Worm (Caenorhabditis elegans) whole organism, L2 larva: ENCODE measurements around the gene gpx-7.
A peak's percentile ranks its signal among the peaks of the same experiment; 100 is the strongest.

Experiments
- C34F6.9 ChIP-seq: fragments of 150-350 bp; optimal IDR thresholded peaks from 2 replicates; lab custom pipeline; 2014; ENCODE audit warnings: missing biosample characterization, missing genetic modification characterization
- F13H6.1 ChIP-seq: sonication (generic microtip); optimal IDR thresholded peaks from 2 replicates; lab custom pipeline; 2016; ENCODE audit warnings: missing genetic modification characterization, missing compliant biosample characterization
- R02D3.7 ChIP-seq: fragments of 150-350 bp; optimal IDR thresholded peaks from 2 replicates; lab custom pipeline; 2014; ENCODE audit warnings: missing biosample characterization, missing genetic modification characterization
- Y55F3AM.14 ChIP-seq: fragments of 200-800 bp; sonication (Bioruptor generic); optimal IDR thresholded peaks from 2 replicates; lab custom pipeline; 2018; ENCODE audit warnings: mild to moderate bottlenecking, missing genetic modification characterization, missing compliant biosample characterization
- ZK546.5 ChIP-seq: sonication (generic microtip); optimal IDR thresholded peaks from 2 replicates; lab custom pipeline; 2017; ENCODE audit warnings: missing biosample characterization, missing genetic modification characterization
- ama-1 ChIP-seq: fragments of 150-350 bp; optimal IDR thresholded peaks from 2 replicates; lab custom pipeline; 2018; ENCODE audit warnings: inconsistent platforms
- blmp-1 ChIP-seq: sonication (generic microtip); optimal IDR thresholded peaks from 2 replicates; lab custom pipeline; 2017; ENCODE audit warnings: missing genetic modification characterization, mild to moderate bottlenecking, missing compliant biosample characterization, antibody characterized with exemption, moderate library complexity; ENCODE audit not compliant: insufficient read depth
- ceh-16 ChIP-seq: fragments of 150-350 bp; optimal IDR thresholded peaks from 2 replicates; lab custom pipeline; 2014; ENCODE audit warnings: missing biosample characterization, missing genetic modification characterization
- ceh-82 ChIP-seq: fragments of 150-350 bp; optimal IDR thresholded peaks from 2 replicates; lab custom pipeline; 2014; ENCODE audit warnings: missing biosample characterization, missing genetic modification characterization
- crh-2 ChIP-seq: sonication (generic microtip); optimal IDR thresholded peaks from 2 replicates; lab custom pipeline; 2017; ENCODE audit warnings: missing biosample characterization, missing genetic modification characterization
- egl-27 ChIP-seq: sonication (generic microtip); optimal IDR thresholded peaks from 3 replicates; lab custom pipeline; 2017; ENCODE audit warnings: missing biosample characterization, missing genetic modification reagents, missing genetic modification characterization
- elt-1 ChIP-seq: fragments of 150-350 bp; optimal IDR thresholded peaks from 2 replicates; lab custom pipeline; 2014; ENCODE audit warnings: missing biosample characterization, missing genetic modification characterization
- fos-1 ChIP-seq: fragments of 150-350 bp; optimal IDR thresholded peaks from 2 replicates; lab custom pipeline; 2014; ENCODE audit warnings: missing biosample characterization, missing genetic modification characterization
- gmeb-1 ChIP-seq: fragments of 150-350 bp; optimal IDR thresholded peaks from 2 replicates; lab custom pipeline; 2014; ENCODE audit warnings: missing biosample characterization, missing genetic modification characterization
- lin-13 ChIP-seq: fragments of 150-350 bp; optimal IDR thresholded peaks from 2 replicates; lab custom pipeline; 2014; ENCODE audit warnings: missing biosample characterization, missing genetic modification reagents, missing genetic modification characterization
- lin-39 ChIP-seq: fragments of 150-350 bp; optimal IDR thresholded peaks from 2 replicates; lab custom pipeline; 2014; ENCODE audit warnings: missing biosample characterization, missing genetic modification reagents, missing genetic modification characterization
- lsy-2 ChIP-seq, 2 experiments: fragments of 150-350 bp in 1 of 2; sonication (generic microtip) in 1 of 2; optimal IDR thresholded peaks; 2 replicates each; lab custom pipeline; 2014 to 2017; ENCODE audit warnings: missing biosample characterization in 2 of 2, missing genetic modification characterization in 2 of 2
- mab-5 ChIP-seq: fragments of 150-350 bp; optimal IDR thresholded peaks from 2 replicates; lab custom pipeline; 2014; ENCODE audit warnings: missing biosample characterization, missing genetic modification characterization
- mbf-1 ChIP-seq: sonication (generic microtip); optimal IDR thresholded peaks from 2 replicates; lab custom pipeline; 2017; ENCODE audit warnings: missing biosample characterization, missing genetic modification characterization
- mdl-1 ChIP-seq, 2 experiments: fragments of 150-350 bp in 1 of 2; sonication (generic microtip) in 1 of 2; optimal IDR thresholded peaks; 2 replicates each; lab custom pipeline; 2017; ENCODE audit warnings: missing biosample characterization in 2 of 2, missing genetic modification characterization in 2 of 2
- nhr-10 ChIP-seq: sonication (generic microtip); optimal IDR thresholded peaks from 2 replicates; lab custom pipeline; 2017; ENCODE audit warnings: missing biosample characterization, missing genetic modification characterization
- nhr-11 ChIP-seq: fragments of 150-350 bp; optimal IDR thresholded peaks from 2 replicates; lab custom pipeline; 2014; ENCODE audit warnings: missing biosample characterization, missing genetic modification characterization
- nhr-12 ChIP-seq: fragments of 150-350 bp; optimal IDR thresholded peaks from 2 replicates; lab custom pipeline; 2014; ENCODE audit warnings: missing biosample characterization, missing genetic modification characterization
- nhr-129 ChIP-seq: fragments of 150-350 bp; optimal IDR thresholded peaks from 2 replicates; lab custom pipeline; 2014; ENCODE audit warnings: missing biosample characterization, missing genetic modification characterization
- nhr-21 ChIP-seq: fragments of 150-350 bp; optimal IDR thresholded peaks from 2 replicates; lab custom pipeline; 2014; ENCODE audit warnings: missing biosample characterization, missing genetic modification characterization
- nhr-23 ChIP-seq: fragments of 150-350 bp; optimal IDR thresholded peaks from 2 replicates; lab custom pipeline; 2014; ENCODE audit warnings: missing biosample characterization, missing genetic modification reagents, missing genetic modification characterization
- nhr-237 ChIP-seq: fragments of 150-350 bp; optimal IDR thresholded peaks from 2 replicates; lab custom pipeline; 2014; ENCODE audit warnings: missing biosample characterization, missing genetic modification characterization
- nhr-25 ChIP-seq: fragments of 150-350 bp; sonication (generic microtip); optimal IDR thresholded peaks from 3 replicates; lab custom pipeline; 2014; ENCODE audit warnings: missing biosample characterization, missing genetic modification characterization
- nhr-6 ChIP-seq: fragments of 150-350 bp; optimal IDR thresholded peaks from 2 replicates; lab custom pipeline; 2014; ENCODE audit warnings: missing biosample characterization, missing genetic modification characterization
- nhr-77 ChIP-seq: fragments of 150-350 bp; optimal IDR thresholded peaks from 2 replicates; lab custom pipeline; 2014; ENCODE audit warnings: missing biosample characterization, missing genetic modification characterization
- skn-1 ChIP-seq: sonication (generic microtip); optimal IDR thresholded peaks from 2 replicates; lab custom pipeline; 2017; ENCODE audit warnings: missing biosample characterization, missing genetic modification characterization
- sma-3 ChIP-seq: sonication (generic microtip); optimal IDR thresholded peaks from 2 replicates; lab custom pipeline; 2016; ENCODE audit warnings: missing genetic modification reagents, missing genetic modification characterization, missing compliant biosample characterization
- sma-9 ChIP-seq, 2 experiments: fragments of 150-350 bp in 1 of 2; sonication (generic microtip) in 1 of 2; optimal IDR thresholded peaks; 2 replicates each; lab custom pipeline; 2014 to 2016; ENCODE audit warnings: missing genetic modification characterization in 2 of 2, mild to moderate bottlenecking in 1 of 2, missing biosample characterization in 1 of 2, missing compliant biosample characterization in 1 of 2, missing genetic modification reagents in 1 of 2, moderate library complexity in 1 of 2
- snpc-4 ChIP-seq: fragments of 150-350 bp; optimal IDR thresholded peaks from 2 replicates; lab custom pipeline; 2014; ENCODE audit warnings: missing biosample characterization, missing genetic modification characterization
- unc-39 ChIP-seq: fragments of 150-350 bp; optimal IDR thresholded peaks from 2 replicates; lab custom pipeline; 2014; ENCODE audit warnings: missing biosample characterization, missing genetic modification characterization
- unc-55 ChIP-seq: fragments of 150-350 bp; sonication (generic microtip); optimal IDR thresholded peaks from 3 replicates; lab custom pipeline; 2014; ENCODE audit warnings: missing biosample characterization, missing genetic modification reagents, missing genetic modification characterization
- unc-62 ChIP-seq: fragments of 150-350 bp; optimal IDR thresholded peaks from 2 replicates; lab custom pipeline; 2014; ENCODE audit warnings: missing biosample characterization, missing genetic modification reagents, missing genetic modification characterization
- zag-1 ChIP-seq: fragments of 150-350 bp; optimal IDR thresholded peaks from 2 replicates; lab custom pipeline; 2014; ENCODE audit warnings: missing biosample characterization, missing genetic modification characterization
- ztf-1 ChIP-seq: fragments of 200-800 bp; sonication (Bioruptor generic); conservative IDR thresholded peaks from 2 replicates; pipeline ENCODE4 v1.3.6; 2022; ENCODE audit warnings: missing genetic modification characterization, missing compliant biosample characterization
- ztf-11 ChIP-seq: sonication (generic microtip); optimal IDR thresholded peaks from 2 replicates; lab custom pipeline; 2017; ENCODE audit warnings: missing biosample characterization, missing genetic modification characterization
- ztf-4 ChIP-seq: fragments of 150-350 bp; optimal IDR thresholded peaks from 2 replicates; lab custom pipeline; 2014; ENCODE audit warnings: missing biosample characterization, missing genetic modification characterization

gpx-7 gene

ce11 chrX:7798248-7799020 is 1.1 kb downstream of the gpx-7 start, which contains the start of gene adm-4:
TSS of gene adm-4 (minus strand) at chrX:7798298.
- TF ChIP-seq nhr-21 (tag; lab: Kevin White, UChicago): no peak
- TF ChIP-seq sma-3 (GFP tag; lab: Kevin White, UChicago): peak; percentile 50
- no peak for TF ChIP-seq blmp-1 (tag; lab: Kevin White, UChicago)
- TF ChIP-seq ztf-1 (GFP tag; lab: Robert Waterston, UW): no peak
- no peak for TF ChIP-seq ztf-11 (tag; lab: Kevin White, UChicago)
- peak; percentile 25 for TF ChIP-seq fos-1 (tag; lab: Kevin White, UChicago)
- TF ChIP-seq crh-2 (tag; lab: Kevin White, UChicago): peak; percentile 30
- no peak for TF ChIP-seq unc-62 (GFP tag; lab: Kevin White, UChicago)
- TF ChIP-seq nhr-129: peak; percentile 35
- TF ChIP-seq nhr-10: no peak
- TF ChIP-seq nhr-25: peak; percentile 9
- no peak for TF ChIP-seq elt-1 (tag; lab: Kevin White, UChicago)
- peak; percentile 53 for TF ChIP-seq F13H6.1 (tag; lab: Kevin White, UChicago)
- TF ChIP-seq C34F6.9: peak; percentile 40
- TF ChIP-seq zag-1 (tag; lab: Kevin White, UChicago): no peak
- no peak for TF ChIP-seq ZK546.5 (tag; lab: Kevin White, UChicago)
- TF ChIP-seq lsy-2 (tag; optimal IDR thresholded peaks at IDR 0.05; lab: Kevin White, UChicago): peak in 1 of 2 experiments; percentile 59
- TF ChIP-seq sma-9 (GFP tag; optimal IDR thresholded peaks at IDR 0.05; lab: Kevin White, UChicago): peak; percentile 47
- no peak for TF ChIP-seq sma-9 (tag; optimal IDR thresholded peaks at IDR 0.05; lab: Kevin White, UChicago)

ce11 chrX:7794306-7794743 is 5.3 kb downstream of the gpx-7 start:
- TF ChIP-seq nhr-129: peak; percentile 35
- TF ChIP-seq nhr-237 (tag; lab: Kevin White, UChicago): no peak
- peak; percentile 32 for TF ChIP-seq nhr-25
- no peak for TF ChIP-seq C34F6.9
- no peak for TF ChIP-seq ama-1 (lab: Kevin White, UChicago)
- no peak for TF ChIP-seq ztf-1 (GFP tag; lab: Robert Waterston, UW)
- peak; percentile 63 for TF ChIP-seq nhr-21 (tag; lab: Kevin White, UChicago)
- no peak for TF ChIP-seq snpc-4
- peak; percentile 12 for TF ChIP-seq fos-1 (tag; lab: Kevin White, UChicago)
- TF ChIP-seq blmp-1 (tag; lab: Kevin White, UChicago): peak; percentile 44
- TF ChIP-seq sma-9 (GFP tag; optimal IDR thresholded peaks at IDR 0.05; lab: Kevin White, UChicago): peak; percentile 57
- TF ChIP-seq sma-9 (tag; optimal IDR thresholded peaks at IDR 0.05; lab: Kevin White, UChicago): no peak
- peak in 1 of 2 experiments; percentile 47 for TF ChIP-seq lsy-2 (tag; optimal IDR thresholded peaks at IDR 0.05; lab: Kevin White, UChicago)
- peak; percentile 32 for TF ChIP-seq crh-2 (tag; lab: Kevin White, UChicago)
- peak; percentile 6 for TF ChIP-seq unc-55 (GFP tag; lab: Kevin White, UChicago)
- peak; percentile 59 for TF ChIP-seq sma-3 (GFP tag; lab: Kevin White, UChicago)
- TF ChIP-seq nhr-11 (tag; lab: Kevin White, UChicago): peak; percentile 18
- peak; percentile 4 for TF ChIP-seq lin-13 (GFP tag; lab: Kevin White, UChicago)
- no peak for TF ChIP-seq elt-1 (tag; lab: Kevin White, UChicago)
- no peak for TF ChIP-seq unc-39
- TF ChIP-seq Y55F3AM.14 (GFP tag; lab: Kevin White, UChicago): no peak

ce11 chrX:7793377-7794041 is 6.1 kb downstream of the gpx-7 start, which contains the start of gene ZK154.6:
TSS of gene ZK154.6 (minus strand) at chrX:7793563.
- TF ChIP-seq nhr-23 (tag; lab: Kevin White, UChicago) (no peak), mdl-1 (tag; optimal IDR thresholded peaks at IDR 0.05; lab: Kevin White, UChicago) (peak; percentile 70 to 76), ZK546.5 (tag; lab: Kevin White, UChicago) (no peak), crh-2 (tag; lab: Kevin White, UChicago) (peak; percentile 16), ztf-11 (tag; lab: Kevin White, UChicago) (no peak), nhr-6 (tag; lab: Kevin White, UChicago) (peak; percentile 33), F13H6.1 (tag; lab: Kevin White, UChicago) (peak; percentile 5), fos-1 (tag; lab: Kevin White, UChicago) (no peak), sma-9 (GFP tag; optimal IDR thresholded peaks at IDR 0.05; lab: Kevin White, UChicago) (peak; percentile 64), sma-9 (tag; optimal IDR thresholded peaks at IDR 0.05; lab: Kevin White, UChicago) (no peak), nhr-12 (tag; lab: Kevin White, UChicago) (no peak), nhr-77 (tag; lab: Kevin White, UChicago) (no peak), sma-3 (GFP tag; lab: Kevin White, UChicago) (peak; percentile 14), gmeb-1 (tag; lab: Kevin White, UChicago) (no peak), ztf-4 (tag; lab: Kevin White, UChicago) (no peak), Y55F3AM.14 (GFP tag; lab: Kevin White, UChicago) (no peak), ceh-82 (tag; lab: Kevin White, UChicago) (no peak), mbf-1 (tag; lab: Kevin White, UChicago) (no peak), lin-13 (GFP tag; lab: Kevin White, UChicago) (no peak), R02D3.7 (tag; lab: Kevin White, UChicago) (no peak), lin-39 (tag; lab: Kevin White, UChicago) (no peak), unc-55 (GFP tag; lab: Kevin White, UChicago) (peak; percentile 42), nhr-129 (peak; percentile 33), mab-5 (tag; lab: Kevin White, UChicago) (no peak), elt-1 (tag; lab: Kevin White, UChicago) (no peak), skn-1 (no peak), nhr-237 (tag; lab: Kevin White, UChicago) (no peak), unc-39 (no peak), ceh-16 (tag; lab: Kevin White, UChicago) (no peak), nhr-11 (tag; lab: Kevin White, UChicago) (no peak), ztf-1 (GFP tag; lab: Robert Waterston, UW) (no peak), nhr-10 (no peak), egl-27 (tag; lab: Kevin White, UChicago) (no peak), zag-1 (tag; lab: Kevin White, UChicago) (no peak), unc-62 (GFP tag; lab: Kevin White, UChicago) (no peak)
